Fruit fly (Drosophila melanogaster): ENCODE data around the gene CG43998.

The CG43998 gene

DNA sequence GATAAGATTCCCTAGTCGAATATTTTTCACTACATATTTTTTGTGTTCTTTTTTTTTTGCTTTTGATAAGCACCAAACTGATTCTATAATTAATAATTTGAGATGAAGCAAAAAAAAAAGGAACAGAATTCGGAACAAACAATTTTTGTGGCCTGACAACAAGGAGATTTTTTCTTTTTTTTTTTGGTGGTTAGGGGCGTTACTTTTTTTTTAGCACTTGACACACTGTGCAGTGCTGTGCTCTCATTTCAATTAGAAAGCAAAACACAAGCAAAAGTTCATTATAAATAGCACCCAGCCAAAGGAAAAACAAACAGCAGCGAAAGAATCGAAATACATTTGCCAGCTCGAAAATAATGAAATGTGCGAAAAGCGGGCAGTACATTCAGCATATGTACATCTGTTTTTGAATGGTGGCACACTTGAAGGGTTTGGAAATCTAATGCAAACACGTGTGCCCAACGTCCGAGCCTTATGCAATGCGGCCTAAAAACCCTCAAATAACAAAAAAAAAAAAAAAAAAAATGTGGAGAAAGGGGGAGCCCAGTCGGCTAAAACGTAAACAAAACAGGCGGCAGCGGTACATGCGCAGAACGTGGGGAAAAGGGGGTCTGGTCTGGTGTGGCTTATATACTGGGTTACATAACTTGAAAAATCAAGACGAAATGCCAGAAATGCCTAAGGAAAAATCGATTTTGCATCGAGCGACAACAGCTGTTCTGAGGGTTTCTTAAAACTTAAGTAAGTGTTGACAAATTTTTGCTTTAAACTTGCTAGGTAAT lies 13.0 kb upstream of the CG43998 start:
- TF ChIP-seq Met (GFP tag; optimal IDR thresholded peaks at IDR 0.05) (peak; percentile 58), CG3032 (tag; optimal IDR thresholded peaks at IDR 0.05) (no peak), Gug (GFP tag; IDR thresholded peaks at IDR 0.05) (no peak; the same call in 1 of the 2 replicates), fkh (GFP tag; optimal IDR thresholded peaks at IDR 0.05) (peak; percentile 29), CG8319 (GFP tag; optimal IDR thresholded peaks at IDR 0.05) (no peak), fd85E (GFP tag; optimal IDR thresholded peaks at IDR 0.05) (no peak), CG7368 (GFP tag; optimal IDR thresholded peaks at IDR 0.05) (no peak), Sox102F (GFP tag; optimal IDR thresholded peaks at IDR 0.05) (no peak), CG6792 (GFP tag; optimal IDR thresholded peaks at IDR 0.05) (no peak), Eip78C (GFP tag) (peak; percentile 78), svp (GFP tag) (peak; percentile 28), achi (GFP tag; optimal IDR thresholded peaks at IDR 0.05) (peak; percentile 17), esn (GFP tag; optimal IDR thresholded peaks at IDR 0.05) (peak; percentile 40), pdm3 (GFP tag; optimal IDR thresholded peaks at IDR 0.05) (peak; percentile 16), acj6 (GFP tag; optimal IDR thresholded peaks at IDR 0.05) (no peak), CG4318 (GFP tag; optimal IDR thresholded peaks at IDR 0.05) (no peak), topi (GFP tag; optimal IDR thresholded peaks at IDR 0.05) (peak; percentile 25), salr (GFP tag; optimal IDR thresholded peaks at IDR 0.05) (peak in 1 of 2 experiments; percentile 29), CG9139 (GFP tag; optimal IDR thresholded peaks at IDR 0.05) (no peak), CG32006 (GFP tag; optimal IDR thresholded peaks at IDR 0.05) (peak; percentile 44), cyc (GFP tag; optimal IDR thresholded peaks at IDR 0.05) (peak; percentile 8), dsx (GFP tag; optimal IDR thresholded peaks at IDR 0.05; ENCODE audit: poor library complexity, severe bottlenecking) (no peak), OdsH (GFP tag; optimal IDR thresholded peaks at IDR 0.05) (peak; percentile 27), spab (GFP tag; optimal IDR thresholded peaks at IDR 0.05) (no peak), lz (GFP tag; optimal IDR thresholded peaks at IDR 0.05) (peak; percentile 38), eg (GFP tag; IDR thresholded peaks at IDR 0.05) (peak; percentile 70), Ets96B (tag; optimal IDR thresholded peaks at IDR 0.05) (no peak), Hr38 (GFP tag; optimal IDR thresholded peaks at IDR 0.05) (no peak), CG6163 (GFP tag; IDR thresholded peaks at IDR 0.05) (peak; percentile 43; the same call in 2 of the 3 replicates), Sox14 (GFP tag; optimal IDR thresholded peaks at IDR 0.05) (peak; percentile 28), CG11294 (GFP tag; IDR thresholded peaks at IDR 0.05) (0 out of 2 replicates have a peak, but pooled peaks have one; percentile 15), CG16779 (tag; optimal IDR thresholded peaks at IDR 0.05) (no peak), CG6854 (GFP tag; optimal IDR thresholded peaks at IDR 0.05) (no peak), Sox15 (GFP tag; optimal IDR thresholded peaks at IDR 0.05) (no peak), CG11762 (GFP tag; optimal IDR thresholded peaks at IDR 0.05; ENCODE audit: insufficient read depth) (no peak), CG15336 (GFP tag; IDR thresholded peaks at IDR 0.05) (peak; percentile 56), Ets21C (GFP tag; optimal IDR thresholded peaks at IDR 0.05) (no peak), Hr4 (GFP tag; optimal IDR thresholded peaks at IDR 0.05) (peak; percentile 53), fd59A (GFP tag; optimal IDR thresholded peaks at IDR 0.05) (no peak), CG6808 (GFP tag; optimal IDR thresholded peaks at IDR 0.05) (no peak), Eip75B (GFP tag; optimal IDR thresholded peaks at IDR 0.05) (peak; percentile 34), vri (GFP tag; optimal IDR thresholded peaks at IDR 0.05) (peak; percentile 55), CG3919 (GFP tag; optimal IDR thresholded peaks at IDR 0.05) (peak; percentile 23), CG11902 (GFP tag; optimal IDR thresholded peaks at IDR 0.05) (no peak), Blimp-1 (GFP tag; optimal IDR thresholded peaks at IDR 0.05) (no peak), Hr39 (GFP tag; optimal IDR thresholded peaks at IDR 0.05) (peak; percentile 26), CG8632 (GFP tag; optimal IDR thresholded peaks at IDR 0.05) (no peak), net (GFP tag; optimal IDR thresholded peaks at IDR 0.05) (peak; percentile 26), CG34406 (GFP tag; optimal IDR thresholded peaks at IDR 0.05) (no peak), CG6276 (GFP tag; optimal IDR thresholded peaks at IDR 0.05) (peak; percentile 50), Lpt (GFP tag; optimal IDR thresholded peaks at IDR 0.05) (no peak)

Data from whole organism, prepupa.